Worm (Caenorhabditis elegans) whole organism, L4/young adult: ENCODE results near the gene nas-28.

Source experiments
- W03F9.2 ChIP-seq: fragments of 150-350 bp; optimal IDR thresholded peaks from 2 replicates; lab custom pipeline; 2014; ENCODE audit warnings: missing biosample characterization, missing genetic modification characterization
- dao-5 ChIP-seq: sonication (generic microtip); optimal IDR thresholded peaks from 2 replicates; lab custom pipeline; 2016; ENCODE audit warnings: missing genotype, missing genetic modification characterization, moderate library complexity, missing compliant biosample characterization
- him-1 ChIP-seq: sonication (generic microtip); optimal IDR thresholded peaks from 2 replicates; lab custom pipeline; 2016; ENCODE audit warnings: missing genotype, missing genetic modification reagents, missing genetic modification characterization, missing compliant biosample characterization

nas-28 gene

ce11 chrIII:6170038-6170437, 13.0 kb downstream of the nas-28 start:
- TF ChIP-seq W03F9.2 (tag; lab: Kevin White, UChicago) (peak; percentile 37), dao-5 (no peak), him-1 (tag; lab: Kevin White, UChicago) (no peak)

DNA sequence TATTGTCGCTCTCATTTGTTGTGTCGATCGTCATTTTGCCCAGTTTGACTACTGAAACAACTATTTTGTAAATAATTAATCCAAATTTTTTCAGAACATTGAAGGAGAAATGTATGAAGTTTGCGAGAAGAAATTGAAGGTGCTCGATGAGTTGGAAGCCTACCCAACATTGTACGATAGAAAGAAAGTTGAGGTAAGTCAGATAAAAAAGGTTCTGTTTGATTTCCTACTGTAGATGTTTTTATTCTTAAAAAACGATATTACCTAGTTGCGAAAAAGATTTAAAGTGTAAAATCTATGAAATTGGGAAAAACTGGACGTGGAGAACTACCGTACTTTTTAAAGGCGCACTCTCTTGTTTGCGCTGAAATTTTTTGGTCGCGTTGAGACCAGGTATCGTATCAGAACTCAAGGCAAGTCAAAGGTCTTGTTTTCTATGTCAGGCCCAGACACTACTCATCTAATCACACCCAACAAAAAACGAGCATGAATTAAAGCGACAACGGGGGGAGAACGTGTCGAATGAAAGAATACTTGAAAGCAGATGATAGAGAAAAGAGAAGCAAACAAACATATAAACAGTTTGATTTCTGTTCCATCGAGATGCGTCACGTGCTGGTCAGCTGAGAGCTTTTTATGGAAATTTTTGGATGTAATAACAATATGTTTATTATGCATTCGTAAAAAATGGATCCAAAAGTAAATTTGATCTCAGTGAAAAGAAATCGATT, 14.4 kb downstream of the nas-28 start, which contains the start of gene efk-1:
Gene efk-1 (minus strand): TSS at position 51 of the 731 bp plus-strand sequence.
- TF ChIP-seq dao-5 (no peak), W03F9.2 (tag; lab: Kevin White, UChicago) (peak; percentile 13), him-1 (tag; lab: Kevin White, UChicago) (no peak)

- TF ChIP-seq W03F9.2 (tag; lab: Kevin White, UChicago) (no peak), him-1 (tag; lab: Kevin White, UChicago) (no peak), dao-5 (no peak)
These were observed 16.4 kb downstream of the nas-28 start for ce11 chrIII:6166634-6167033.

DNA sequence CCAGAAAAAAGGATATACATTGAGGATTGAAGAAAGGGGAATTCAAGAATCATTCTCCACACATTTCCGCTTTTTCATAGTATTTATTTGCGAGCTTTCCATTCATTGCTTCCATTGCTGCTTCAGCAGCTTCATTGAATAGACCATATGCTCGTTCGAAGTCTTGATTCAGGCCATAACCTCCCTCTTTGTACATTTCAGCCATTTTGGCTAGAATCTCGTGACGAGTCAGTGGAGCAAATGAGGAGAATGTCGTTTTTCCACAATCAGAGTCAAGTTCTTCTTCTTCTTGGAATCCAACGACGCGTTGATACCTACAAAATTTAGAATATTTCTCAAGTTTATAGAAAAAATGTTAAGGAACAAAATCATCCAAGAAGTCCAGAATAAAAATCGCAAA, 17.8 kb downstream of the nas-28 start:
- TF ChIP-seq W03F9.2 (tag; lab: Kevin White, UChicago) (no peak), him-1 (tag; lab: Kevin White, UChicago) (no peak), dao-5 (no peak)

DNA sequence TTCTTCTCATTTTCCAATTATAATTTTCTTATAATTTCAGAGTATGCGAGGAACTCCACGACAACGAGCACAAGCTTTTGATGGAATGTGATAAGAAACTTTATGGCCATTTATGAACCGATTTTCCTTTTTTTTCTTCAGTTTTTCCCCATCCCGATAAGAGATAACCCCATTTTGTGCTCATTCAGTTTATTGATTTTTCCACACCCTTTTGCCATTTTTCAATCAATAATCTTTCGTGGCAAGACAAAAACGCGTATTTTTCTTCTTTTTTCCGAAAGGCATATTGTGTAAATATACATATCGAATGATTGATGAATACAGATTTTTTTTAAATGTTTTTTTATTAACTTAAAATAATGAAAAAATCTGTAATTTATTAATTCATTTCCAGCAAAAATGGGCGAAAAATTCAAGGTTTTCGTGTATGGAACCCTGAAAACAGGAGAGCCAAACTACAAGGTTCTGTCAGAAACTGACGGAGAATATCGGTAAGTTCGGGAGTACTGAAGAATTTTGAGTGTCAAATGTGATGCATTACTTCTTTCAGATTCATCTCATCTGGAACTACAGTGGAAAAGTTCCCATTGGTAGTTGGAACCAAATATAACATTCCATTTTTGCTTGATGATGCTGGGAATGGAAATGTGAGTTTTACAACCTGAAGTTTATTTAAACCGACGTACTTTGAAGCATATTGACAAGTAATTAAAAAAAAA, 18.6 kb downstream of the nas-28 start, which contains the start of gene F42A10.9:
Gene F42A10.9 (plus strand): TSS at position 321 of the 719 bp plus-strand sequence.
- TF ChIP-seq him-1 (tag; lab: Kevin White, UChicago): no peak
- no peak for TF ChIP-seq W03F9.2 (tag; lab: Kevin White, UChicago)
- TF ChIP-seq dao-5: no peak

- TF ChIP-seq W03F9.2 (tag; lab: Kevin White, UChicago) (no peak), him-1 (tag; lab: Kevin White, UChicago) (no peak), dao-5 (no peak)
These were observed 19.6 kb downstream of the nas-28 start for ce11 chrIII:6163381-6163780.

DNA sequence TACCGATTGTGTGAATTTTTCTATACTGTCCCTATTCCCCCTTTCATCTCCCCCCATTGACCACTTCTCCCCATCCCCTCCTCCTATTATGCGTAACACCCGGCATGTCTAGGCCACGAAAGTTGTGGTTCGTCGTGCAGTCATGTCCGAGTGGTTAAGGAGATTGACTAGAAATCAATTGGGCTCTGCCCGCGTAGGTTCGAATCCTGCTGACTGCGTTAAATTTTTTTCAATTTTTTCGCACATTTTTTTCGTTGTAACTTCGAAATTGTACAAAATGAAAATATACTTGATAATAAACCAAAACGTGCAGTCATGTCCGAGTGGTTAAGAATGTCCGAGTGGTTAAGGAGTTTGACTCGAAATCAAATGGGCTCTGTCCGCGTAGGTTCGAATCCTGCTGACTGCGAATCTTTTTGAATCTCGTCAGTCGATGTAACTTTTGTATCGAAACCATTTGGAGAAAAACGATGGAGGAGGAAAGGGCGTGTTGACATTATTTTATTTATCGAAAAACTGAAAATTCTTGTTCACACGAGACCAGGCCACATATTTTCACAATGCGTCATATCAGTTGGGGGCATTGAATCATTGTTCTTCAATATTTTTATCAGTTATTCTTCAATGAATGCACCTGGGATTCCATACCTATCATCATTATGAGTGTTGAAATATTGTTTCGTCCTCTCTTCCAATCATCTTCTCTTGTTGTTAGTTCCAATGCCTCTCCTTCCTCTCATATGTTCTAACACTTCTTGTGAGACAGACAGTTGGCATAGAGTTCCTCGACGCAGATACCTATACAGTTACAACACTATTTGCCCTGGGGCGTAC, 24.2 kb downstream of the nas-28 start, which contains the start of gene nfm-1:
Gene nfm-1 (plus strand): TSS at position 812 of the 834 bp plus-strand sequence.
- TF ChIP-seq dao-5: no peak
- peak; percentile 23 for TF ChIP-seq W03F9.2 (tag; lab: Kevin White, UChicago)
- TF ChIP-seq him-1 (tag; lab: Kevin White, UChicago): peak; percentile 46

ce11 chrIII:6157708-6158321, 25.2 kb downstream of the nas-28 start, which contains the start of gene anmt-2:
anmt-2 (minus strand) TSS chrIII:6157758.
- TF ChIP-seq W03F9.2 (tag; lab: Kevin White, UChicago) (no peak), him-1 (tag; lab: Kevin White, UChicago) (no peak), dao-5 (no peak)

DNA sequence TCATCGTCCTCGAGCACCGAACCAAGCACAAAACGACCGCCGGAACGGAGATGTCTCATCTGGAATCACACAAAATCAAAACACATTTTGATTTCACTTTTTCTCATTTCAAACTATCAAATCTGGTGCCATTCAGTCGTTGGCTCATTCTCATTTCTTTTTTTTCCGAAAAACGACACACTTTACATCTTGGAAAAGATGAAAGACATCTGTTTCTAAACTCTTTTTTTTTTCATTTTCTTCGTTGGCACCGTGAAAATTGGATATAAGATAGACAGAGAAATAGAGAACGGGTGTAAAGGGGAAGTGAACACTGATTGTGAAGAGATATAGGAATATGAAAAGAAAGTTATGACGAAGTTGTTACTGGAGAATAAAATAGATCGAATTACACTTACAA, 27.2 kb downstream of the nas-28 start:
- TF ChIP-seq him-1 (tag; lab: Kevin White, UChicago): no peak

DNA sequence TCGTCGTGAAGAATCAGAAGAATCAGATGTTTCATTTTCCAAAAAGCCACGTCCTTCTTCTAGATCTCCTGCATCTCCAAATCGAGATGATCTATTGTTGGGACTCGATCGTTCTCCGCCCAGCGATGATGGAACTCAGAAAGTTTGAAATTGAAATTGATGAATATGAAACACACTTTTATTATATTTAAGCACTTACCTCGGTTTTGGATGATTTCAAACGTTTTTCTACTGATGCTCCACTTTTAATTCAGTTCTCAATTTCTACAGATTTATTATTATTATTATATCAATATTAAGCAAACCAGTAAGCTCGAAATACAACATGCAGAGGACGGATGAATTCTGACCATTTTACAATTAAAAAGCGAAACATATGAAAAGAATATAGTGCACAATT, 28.4 kb downstream of the nas-28 start:
- TF ChIP-seq him-1 (tag; lab: Kevin White, UChicago): no peak
- no peak for TF ChIP-seq dao-5
- no peak for TF ChIP-seq W03F9.2 (tag; lab: Kevin White, UChicago)

DNA sequence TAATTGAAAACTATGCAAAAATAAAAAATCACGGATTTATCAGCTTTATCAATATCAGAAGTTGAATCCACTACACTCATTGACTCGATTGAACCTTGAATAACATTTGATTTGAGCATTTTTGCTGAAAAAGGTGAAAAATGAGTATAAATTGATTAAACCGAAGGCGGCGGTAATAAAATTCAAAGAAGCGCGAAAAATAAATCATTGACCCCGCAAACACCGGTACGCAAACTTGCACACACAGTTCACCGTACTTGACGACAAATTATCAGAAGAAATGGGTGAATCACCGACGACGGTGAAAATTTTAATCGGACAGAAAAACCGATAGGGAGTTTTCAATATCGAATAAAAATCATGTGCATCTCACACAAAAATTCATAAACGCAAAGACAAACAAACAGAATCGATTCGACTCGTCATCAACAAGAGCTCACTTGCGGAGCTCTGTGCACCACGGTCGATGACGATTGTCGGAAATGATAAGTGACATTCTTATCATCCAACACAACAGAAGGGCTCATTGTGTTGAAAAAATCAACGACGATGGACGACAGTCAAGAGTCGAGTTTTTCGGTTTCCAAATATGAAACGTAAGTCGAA, 33.4 kb downstream of the nas-28 start, which contains the start of the genes wht-7 and Y42G9A.1:
Gene wht-7 (minus strand): TSS at position 131 of the 606 bp plus-strand sequence.
Gene Y42G9A.1 (plus strand): TSS at position 495 of the 606 bp plus-strand sequence.
- TF ChIP-seq W03F9.2 (tag; lab: Kevin White, UChicago) (peak; percentile 27), dao-5 (no peak), him-1 (tag; lab: Kevin White, UChicago) (no peak)

DNA sequence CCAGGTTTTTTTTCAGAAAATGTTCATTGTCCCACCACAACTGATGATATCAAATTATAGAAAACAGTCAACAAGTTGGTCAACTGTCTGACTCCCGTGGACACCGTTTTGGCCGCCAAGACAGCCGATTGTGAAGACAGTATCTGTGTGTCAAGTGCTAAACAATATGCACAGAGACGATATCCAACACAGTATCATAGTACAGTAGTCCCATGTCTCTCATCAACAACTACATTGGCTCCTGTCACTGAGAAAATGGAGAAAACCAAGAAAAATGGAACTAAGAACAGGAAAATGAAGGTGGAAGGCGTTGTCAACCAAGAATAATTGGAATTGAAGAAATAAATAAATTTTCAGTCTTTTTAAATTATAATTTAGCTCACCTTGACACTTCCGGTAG, 34.3 kb downstream of the nas-28 start:
- TF ChIP-seq him-1 (tag; lab: Kevin White, UChicago) (no peak), W03F9.2 (tag; lab: Kevin White, UChicago) (no peak), dao-5 (no peak)
